Fruit fly (Drosophila melanogaster) whole organism, embryonic: ENCODE results near the gene CG42728.

ENCODE experiments used
- Atf6 ChIP-seq: fragments of 200-800 bp; sonication (Bioruptor generic); IDR thresholded peaks from 2 replicates; pipeline ENCODE4 v1.3.6; 2022; ENCODE audit warnings: missing biosample characterization, missing genetic modification characterization
- B-H2 ChIP-seq: fragments of 200-800 bp; sonication (Bioruptor generic); optimal IDR thresholded peaks from 2 replicates; lab custom pipeline; 2018; ENCODE audit warnings: missing biosample characterization, mild to moderate bottlenecking, missing genetic modification characterization
- BtbVII ChIP-seq: fragments of 200-800 bp; sonication (Bioruptor generic); optimal IDR thresholded peaks from 3 replicates; lab custom pipeline; 2017; ENCODE audit warnings: missing biosample characterization, mild to moderate bottlenecking, missing genetic modification characterization
- C15 ChIP-seq: fragments of 200-800 bp; sonication (Bioruptor generic); IDR thresholded peaks from 3 replicates; pipeline ENCODE4 v1.3.6; 2022; ENCODE audit warnings: missing biosample characterization, missing genetic modification characterization
- CG10147 ChIP-seq: fragments of 200-800 bp; sonication (Bioruptor generic); optimal IDR thresholded peaks from 2 replicates; lab custom pipeline; 2019; ENCODE audit warnings: missing biosample characterization, mild to moderate bottlenecking, missing genetic modification characterization, moderate library complexity
- CG11085 ChIP-seq: fragments of 200-800 bp; sonication (Bioruptor generic); IDR thresholded peaks from 2 replicates; pipeline ENCODE4 v1.3.6; 2022; ENCODE audit warnings: missing biosample characterization, missing genetic modification characterization
- CG11560 ChIP-seq: fragments of 200-800 bp; sonication (Bioruptor generic); IDR thresholded peaks from 3 replicates; pipeline ENCODE4 v1.3.6; 2022; ENCODE audit warnings: missing biosample characterization, missing genetic modification characterization
- CG11723 ChIP-seq: fragments of 200-800 bp; sonication (Bioruptor generic); optimal IDR thresholded peaks from 2 replicates; lab custom pipeline; 2017; ENCODE audit warnings: missing biosample characterization, mild to moderate bottlenecking, missing genetic modification characterization
- CG12155 ChIP-seq: fragments of 200-800 bp; sonication (Bioruptor generic); optimal IDR thresholded peaks from 3 replicates; lab custom pipeline; 2016; ENCODE audit warnings: missing biosample characterization, missing genetic modification characterization
- CG12391 ChIP-seq: fragments of 200-800 bp; sonication (Bioruptor generic); optimal IDR thresholded peaks from 3 replicates; lab custom pipeline; 2018; ENCODE audit warnings: missing biosample characterization, mild to moderate bottlenecking, missing genetic modification characterization, moderate library complexity
- CG12659 ChIP-seq: fragments of 200-800 bp; sonication (Bioruptor generic); optimal IDR thresholded peaks from 3 replicates; lab custom pipeline; 2017; ENCODE audit warnings: mild to moderate bottlenecking, missing biosample characterization, missing genetic modification reagents, missing genetic modification characterization
- CG17385 ChIP-seq: fragments of 200-800 bp; sonication (Bioruptor generic); optimal IDR thresholded peaks from 3 replicates; lab custom pipeline; 2018; ENCODE audit warnings: missing biosample characterization, mild to moderate bottlenecking, missing genetic modification characterization
- CG30403 ChIP-seq: fragments of 200-800 bp; sonication (Bioruptor generic); optimal IDR thresholded peaks from 3 replicates; lab custom pipeline; 2016; ENCODE audit warnings: missing biosample characterization, missing genetic modification characterization
- CG3838 ChIP-seq: fragments of 200-800 bp; sonication (Bioruptor generic); optimal IDR thresholded peaks from 3 replicates; lab custom pipeline; 2016; ENCODE audit warnings: missing biosample characterization, missing genetic modification characterization
- CG4424 ChIP-seq: fragments of 200-800 bp; sonication (Bioruptor generic); optimal IDR thresholded peaks from 3 replicates; lab custom pipeline; 2016; ENCODE audit warnings: missing biosample characterization, missing genetic modification characterization
- CG4730 ChIP-seq: fragments of 200-800 bp; sonication (Bioruptor generic); IDR thresholded peaks from 2 replicates; pipeline ENCODE4 v1.3.6; 2022; ENCODE audit warnings: missing biosample characterization, missing genetic modification characterization
- CG5180 ChIP-seq: fragments of 200-800 bp; sonication (Bioruptor generic); optimal IDR thresholded peaks from 3 replicates; lab custom pipeline; 2017; ENCODE audit warnings: missing biosample characterization, missing genetic modification characterization, mild to moderate bottlenecking, moderate library complexity, missing genetic modification reagents
- CG6254 ChIP-seq: fragments of 200-800 bp; sonication (Bioruptor generic); optimal IDR thresholded peaks from 3 replicates; lab custom pipeline; 2017; ENCODE audit warnings: mild to moderate bottlenecking, missing biosample characterization, missing genetic modification reagents, missing genetic modification characterization
- CG6689 ChIP-seq: fragments of 200-800 bp; sonication (Bioruptor generic); IDR thresholded peaks from 2 replicates; pipeline ENCODE4 v1.3.6; 2022; ENCODE audit warnings: missing biosample characterization, missing genetic modification characterization
- CG7987 ChIP-seq: fragments of 200-800 bp; sonication (Bioruptor generic); optimal IDR thresholded peaks from 2 replicates; lab custom pipeline; 2018; ENCODE audit warnings: missing biosample characterization, mild to moderate bottlenecking, missing genetic modification characterization, moderate library complexity
- CG9727 ChIP-seq: fragments of 200-800 bp; sonication (Bioruptor generic); optimal IDR thresholded peaks from 3 replicates; lab custom pipeline; 2017; ENCODE audit warnings: missing biosample characterization, mild to moderate bottlenecking, missing genetic modification characterization
- CkIIα-i1 ChIP-seq: fragments of 200-800 bp; sonication (Bioruptor generic); IDR thresholded peaks from 2 replicates; pipeline ENCODE4 v1.3.6; 2022; ENCODE audit warnings: missing biosample characterization, missing genetic modification characterization
- CoRest ChIP-seq: fragments of 200-800 bp; sonication (Bioruptor generic); optimal IDR thresholded peaks from 3 replicates; lab custom pipeline; 2018; ENCODE audit warnings: missing biosample characterization, mild to moderate bottlenecking, missing genetic modification characterization, moderate library complexity
- Dad ChIP-seq: fragments of 200-800 bp; sonication (Bioruptor generic); optimal IDR thresholded peaks from 3 replicates; lab custom pipeline; 2016; ENCODE audit warnings: missing biosample characterization, missing genetic modification characterization
- E2f1 ChIP-seq: fragments of 200-800 bp; sonication (Bioruptor generic); IDR thresholded peaks from 2 replicates; pipeline ENCODE4 v1.3.6; 2022; ENCODE audit warnings: missing biosample characterization, missing genetic modification characterization
- Hey ChIP-seq: fragments of 200-800 bp; sonication (Bioruptor generic); optimal IDR thresholded peaks from 3 replicates; lab custom pipeline; 2018; ENCODE audit warnings: missing biosample characterization, mild to moderate bottlenecking, missing genetic modification characterization
- Lim3 ChIP-seq: fragments of 200-800 bp; sonication (Bioruptor generic); IDR thresholded peaks from 2 replicates; pipeline ENCODE4 v1.3.6; 2022; ENCODE audit warnings: missing biosample characterization, missing genetic modification characterization
- Lpt ChIP-seq: fragments of >200 bp; optimal IDR thresholded peaks from 2 replicates; lab custom pipeline; 2018; ENCODE audit warnings: missing biosample characterization, missing genetic modification characterization
- Nf-YC ChIP-seq: fragments of 200-800 bp; optimal IDR thresholded peaks from 3 replicates; lab custom pipeline; 2019; ENCODE audit warnings: missing biosample characterization, mild to moderate bottlenecking, missing genetic modification characterization, moderate library complexity
- PHDP ChIP-seq: fragments of 200-800 bp; sonication (Bioruptor generic); optimal IDR thresholded peaks from 3 replicates; lab custom pipeline; 2018; ENCODE audit warnings: missing biosample characterization, mild to moderate bottlenecking, missing genetic modification characterization, moderate library complexity
- Spps ChIP-seq: fragments of 200-800 bp; sonication (Bioruptor generic); optimal IDR thresholded peaks from 2 replicates; lab custom pipeline; 2018; ENCODE audit warnings: missing biosample characterization, mild to moderate bottlenecking, missing genetic modification characterization
- ara ChIP-seq: fragments of 200-800 bp; sonication (Bioruptor generic); IDR thresholded peaks from 2 replicates; pipeline ENCODE4 v1.3.6; 2022; ENCODE audit warnings: missing biosample characterization, missing genetic modification characterization
- bcd ChIP-seq: fragments of 200-800 bp; sonication (Bioruptor generic); optimal IDR thresholded peaks from 2 replicates; lab custom pipeline; 2017; ENCODE audit warnings: missing biosample characterization, mild to moderate bottlenecking, missing genetic modification characterization
- bsh ChIP-seq, 2 experiments: fragments of 200-800 bp; sonication (Bioruptor generic); optimal IDR thresholded peaks; 2 replicates each; lab custom pipeline; 2017 to 2018; ENCODE audit warnings: mild to moderate bottlenecking in 2 of 2, missing biosample characterization in 2 of 2, missing genetic modification characterization in 2 of 2, moderate library complexity in 1 of 2
- crc ChIP-seq: fragments of 200-800 bp; sonication (Bioruptor generic); optimal IDR thresholded peaks from 2 replicates; lab custom pipeline; 2016; ENCODE audit warnings: missing biosample characterization, missing genetic modification characterization
- crp ChIP-seq, 2 experiments: fragments of 200-800 bp; sonication (Bioruptor generic); optimal IDR thresholded peaks; 2 replicates in 1 of 2; 3 replicates in 1 of 2; lab custom pipeline; 2017; ENCODE audit warnings: missing biosample characterization in 2 of 2, missing genetic modification characterization in 2 of 2, mild to moderate bottlenecking in 1 of 2, moderate library complexity in 1 of 2
- cwo ChIP-seq: fragments of 200-800 bp; sonication (Bioruptor generic); optimal IDR thresholded peaks from 3 replicates; lab custom pipeline; 2017; ENCODE audit warnings: missing biosample characterization, missing genetic modification characterization, mild to moderate bottlenecking, moderate library complexity, missing genetic modification reagents
- dan ChIP-seq: fragments of 200-800 bp; sonication (Bioruptor generic); IDR thresholded peaks from 2 replicates; pipeline ENCODE4 v1.3.6; 2022; ENCODE audit warnings: missing biosample characterization, missing genetic modification characterization
- en ChIP-seq: fragments of 200-800 bp; sonication (Bioruptor generic); optimal IDR thresholded peaks from 2 replicates; lab custom pipeline; 2016; ENCODE audit warnings: missing biosample characterization, missing genetic modification characterization
- fd64A ChIP-seq: fragments of 200-800 bp; sonication (Bioruptor generic); optimal IDR thresholded peaks from 3 replicates; lab custom pipeline; 2018; ENCODE audit warnings: missing biosample characterization, mild to moderate bottlenecking, missing genetic modification characterization
- fu2 ChIP-seq: fragments of 200-800 bp; sonication (Bioruptor generic); optimal IDR thresholded peaks from 2 replicates; lab custom pipeline; 2016; ENCODE audit warnings: missing biosample characterization, missing genetic modification characterization
- gro ChIP-seq: fragments of 200-800 bp; sonication (Bioruptor generic); optimal IDR thresholded peaks from 2 replicates; lab custom pipeline; 2016; ENCODE audit warnings: missing biosample characterization, missing genetic modification characterization
- gsb ChIP-seq: fragments of 200-800 bp; sonication (Bioruptor generic); IDR thresholded peaks from 2 replicates; pipeline ENCODE4 v1.3.6; 2022; ENCODE audit warnings: missing biosample characterization, missing genetic modification characterization
- kay ChIP-seq: fragments of 200-800 bp; sonication (Bioruptor generic); optimal IDR thresholded peaks from 2 replicates; lab custom pipeline; 2016; ENCODE audit warnings: missing biosample characterization, missing genetic modification characterization
- lmd ChIP-seq: fragments of 200-800 bp; sonication (Bioruptor generic); IDR thresholded peaks from 2 replicates; pipeline ENCODE4 v1.3.6; 2022; ENCODE audit warnings: missing biosample characterization, missing genetic modification characterization
- org-1 ChIP-seq: fragments of 200-800 bp; sonication (Bioruptor generic); optimal IDR thresholded peaks from 2 replicates; lab custom pipeline; 2017; ENCODE audit warnings: missing biosample characterization, missing genetic modification characterization
- slbo ChIP-seq: fragments of 200-800 bp; sonication (Bioruptor generic); IDR thresholded peaks from 2 replicates; pipeline ENCODE4 v1.3.6; 2022; ENCODE audit warnings: missing biosample characterization, missing genetic modification characterization
- sqz ChIP-seq: fragments of 200-800 bp; sonication (Bioruptor generic); optimal IDR thresholded peaks from 3 replicates; lab custom pipeline; 2018; ENCODE audit warnings: missing biosample characterization, mild to moderate bottlenecking, missing genetic modification characterization
- ttk ChIP-seq: fragments of 200-800 bp; sonication (Bioruptor generic); IDR thresholded peaks from 2 replicates; pipeline ENCODE4 v2.1.2; 2022; ENCODE audit warnings: missing biosample characterization, missing genetic modification characterization
- unpg ChIP-seq: fragments of 200-800 bp; sonication (Bioruptor generic); optimal IDR thresholded peaks from 3 replicates; lab custom pipeline; 2018; ENCODE audit warnings: missing biosample characterization, mild to moderate bottlenecking, missing genetic modification characterization, moderate library complexity
- usp ChIP-seq: fragments of >200 bp; optimal IDR thresholded peaks from 2 replicates; lab custom pipeline; 2017; ENCODE audit warnings: missing biosample characterization, missing genetic modification characterization
- wek ChIP-seq: fragments of 200-800 bp; sonication (Bioruptor generic); optimal IDR thresholded peaks from 3 replicates; lab custom pipeline; 2018; ENCODE audit warnings: missing biosample characterization, mild to moderate bottlenecking, missing genetic modification characterization, moderate library complexity
- zfh1 ChIP-seq: fragments of 200-800 bp; sonication (Bioruptor generic); IDR thresholded peaks from 3 replicates; pipeline ENCODE4 v1.3.6; 2022; ENCODE audit warnings: missing biosample characterization, missing genetic modification characterization

The CG42728 gene

dm6 chr3L:15514405-15514804 lies 13.6 kb downstream of the CG42728 start (continued):
- TF ChIP-seq usp (GFP tag; lab: Kevin White, UChicago) (no peak), fd64A (GFP tag; lab: Kevin White, UChicago) (no peak), crc (GFP tag; lab: Kevin White, UChicago) (no peak), CG4424 (GFP tag; lab: Kevin White, UChicago) (no peak), CoRest (no peak), dan (GFP tag; lab: Robert Waterston, UW) (no peak), sqz (peak; percentile 49), Lpt (no peak), CG17385 (GFP tag; lab: Kevin White, UChicago) (no peak), Lim3 (no peak), kay (GFP tag; lab: Kevin White, UChicago) (no peak), BtbVII (GFP tag; lab: Kevin White, UChicago) (no peak), Hey (tag; lab: Kevin White, UChicago) (peak; percentile 78), CG12391 (tag; lab: Kevin White, UChicago) (no peak), CG6254 (GFP tag; lab: Kevin White, UChicago) (no peak), CG10147 (no peak), Nf-YC (tag; lab: Kevin White, UChicago) (no peak), crp (GFP tag; optimal IDR thresholded peaks at IDR 0.05; lab: Kevin White, UChicago) (peak in 1 of 2 experiments; percentile 20), CG12155 (GFP tag; lab: Kevin White, UChicago) (no peak), lmd (GFP tag; lab: Robert Waterston, UW) (no peak), Dad (GFP tag; lab: Kevin White, UChicago) (no peak), C15 (GFP tag; lab: Robert Waterston, UW) (no peak), CkIIα-i1 (GFP tag; lab: Robert Waterston, UW) (no peak), ara (no peak), cwo (GFP tag; lab: Kevin White, UChicago) (peak; percentile 50), slbo (GFP tag; lab: Robert Waterston, UW) (no peak), zfh1 (GFP tag; lab: Robert Waterston, UW) (no peak), CG30403 (GFP tag; lab: Kevin White, UChicago) (no peak), CG4730 (GFP tag; lab: Robert Waterston, UW) (no peak), Spps (no peak), Atf6 (GFP tag; lab: Robert Waterston, UW) (no peak), CG11723 (GFP tag; lab: Kevin White, UChicago) (no peak), unpg (no peak), CG6689 (no peak), CG3838 (GFP tag; lab: Kevin White, UChicago) (no peak), wek (GFP tag; lab: Kevin White, UChicago) (peak; percentile 50), ttk (GFP tag; lab: Robert Waterston, UW) (no peak), en (GFP tag; lab: Kevin White, UChicago) (no peak), E2f1 (GFP tag; lab: Robert Waterston, UW) (no peak), CG12659 (GFP tag; lab: Kevin White, UChicago) (no peak), bcd (no peak), CG9727 (GFP tag; lab: Kevin White, UChicago) (no peak), B-H2 (GFP tag; lab: Kevin White, UChicago) (no peak), CG7987 (GFP tag; lab: Kevin White, UChicago) (peak; percentile 58), CG11085 (GFP tag; lab: Robert Waterston, UW) (no peak), bsh (GFP tag; optimal IDR thresholded peaks at IDR 0.05; lab: Kevin White, UChicago) (peak in 1 of 2 experiments; percentile 34), fu2 (GFP tag; lab: Kevin White, UChicago) (no peak), PHDP (tag; lab: Kevin White, UChicago) (no peak), org-1 (no peak), CG11560 (tag; lab: Robert Waterston, UW) (no peak), gsb (no peak), CG5180 (GFP tag; lab: Kevin White, UChicago) (no peak), gro (peak; percentile 14)
